Worm (Caenorhabditis elegans) whole organism, L2 larva: ENCODE results near the gene nex-4.
"Not testable (repeated sequence)": the region's sequence is repeated elsewhere in the genome, so short reads cannot be mapped to it uniquely, and the experiment has no call there.

ENCODE experiments used
- F13H6.1 ChIP-seq: sonication (generic microtip); optimal IDR thresholded peaks from 2 replicates; lab custom pipeline; 2016; ENCODE audit warnings: missing genetic modification characterization, missing compliant biosample characterization
- Y55F3AM.14 ChIP-seq: fragments of 200-800 bp; sonication (Bioruptor generic); optimal IDR thresholded peaks from 2 replicates; lab custom pipeline; 2018; ENCODE audit warnings: mild to moderate bottlenecking, missing genetic modification characterization, missing compliant biosample characterization
- ama-1 ChIP-seq: fragments of 150-350 bp; optimal IDR thresholded peaks from 2 replicates; lab custom pipeline; 2018; ENCODE audit warnings: inconsistent platforms
- blmp-1 ChIP-seq: sonication (generic microtip); optimal IDR thresholded peaks from 2 replicates; lab custom pipeline; 2017; ENCODE audit warnings: missing genetic modification characterization, mild to moderate bottlenecking, missing compliant biosample characterization, antibody characterized with exemption, moderate library complexity; ENCODE audit not compliant: insufficient read depth
- ceh-16 ChIP-seq: fragments of 150-350 bp; optimal IDR thresholded peaks from 2 replicates; lab custom pipeline; 2014; ENCODE audit warnings: missing biosample characterization, missing genetic modification characterization
- elt-3 ChIP-seq: sonication (generic microtip); optimal IDR thresholded peaks from 2 replicates; lab custom pipeline; 2017; ENCODE audit warnings: missing biosample characterization, missing genetic modification characterization
- fos-1 ChIP-seq: fragments of 150-350 bp; optimal IDR thresholded peaks from 2 replicates; lab custom pipeline; 2014; ENCODE audit warnings: missing biosample characterization, missing genetic modification characterization
- gmeb-1 ChIP-seq: fragments of 150-350 bp; optimal IDR thresholded peaks from 2 replicates; lab custom pipeline; 2014; ENCODE audit warnings: missing biosample characterization, missing genetic modification characterization
- lin-39 ChIP-seq: fragments of 150-350 bp; optimal IDR thresholded peaks from 2 replicates; lab custom pipeline; 2014; ENCODE audit warnings: missing biosample characterization, missing genetic modification reagents, missing genetic modification characterization
- lsy-2 ChIP-seq, 2 experiments: fragments of 150-350 bp in 1 of 2; sonication (generic microtip) in 1 of 2; optimal IDR thresholded peaks; 2 replicates each; lab custom pipeline; 2014 to 2017; ENCODE audit warnings: missing biosample characterization in 2 of 2, missing genetic modification characterization in 2 of 2
- mbf-1 ChIP-seq: sonication (generic microtip); optimal IDR thresholded peaks from 2 replicates; lab custom pipeline; 2017; ENCODE audit warnings: missing biosample characterization, missing genetic modification characterization
- nhr-10 ChIP-seq: sonication (generic microtip); optimal IDR thresholded peaks from 2 replicates; lab custom pipeline; 2017; ENCODE audit warnings: missing biosample characterization, missing genetic modification characterization
- nhr-11 ChIP-seq: fragments of 150-350 bp; optimal IDR thresholded peaks from 2 replicates; lab custom pipeline; 2014; ENCODE audit warnings: missing biosample characterization, missing genetic modification characterization
- nhr-12 ChIP-seq: fragments of 150-350 bp; optimal IDR thresholded peaks from 2 replicates; lab custom pipeline; 2014; ENCODE audit warnings: missing biosample characterization, missing genetic modification characterization
- nhr-129 ChIP-seq: fragments of 150-350 bp; optimal IDR thresholded peaks from 2 replicates; lab custom pipeline; 2014; ENCODE audit warnings: missing biosample characterization, missing genetic modification characterization
- nhr-21 ChIP-seq: fragments of 150-350 bp; optimal IDR thresholded peaks from 2 replicates; lab custom pipeline; 2014; ENCODE audit warnings: missing biosample characterization, missing genetic modification characterization
- nhr-25 ChIP-seq: fragments of 150-350 bp; sonication (generic microtip); optimal IDR thresholded peaks from 3 replicates; lab custom pipeline; 2014; ENCODE audit warnings: missing biosample characterization, missing genetic modification characterization
- peb-1 ChIP-seq: fragments of 150-350 bp; optimal IDR thresholded peaks from 2 replicates; lab custom pipeline; 2014; ENCODE audit warnings: missing biosample characterization, missing genetic modification characterization
- sma-3 ChIP-seq: sonication (generic microtip); optimal IDR thresholded peaks from 2 replicates; lab custom pipeline; 2016; ENCODE audit warnings: missing genetic modification reagents, missing genetic modification characterization, missing compliant biosample characterization
- snpc-4 ChIP-seq: fragments of 150-350 bp; optimal IDR thresholded peaks from 2 replicates; lab custom pipeline; 2014; ENCODE audit warnings: missing biosample characterization, missing genetic modification characterization
- unc-55 ChIP-seq: fragments of 150-350 bp; sonication (generic microtip); optimal IDR thresholded peaks from 3 replicates; lab custom pipeline; 2014; ENCODE audit warnings: missing biosample characterization, missing genetic modification reagents, missing genetic modification characterization
- unc-62 ChIP-seq: fragments of 150-350 bp; optimal IDR thresholded peaks from 2 replicates; lab custom pipeline; 2014; ENCODE audit warnings: missing biosample characterization, missing genetic modification reagents, missing genetic modification characterization
- ztf-11 ChIP-seq: sonication (generic microtip); optimal IDR thresholded peaks from 2 replicates; lab custom pipeline; 2017; ENCODE audit warnings: missing biosample characterization, missing genetic modification characterization
- ztf-4 ChIP-seq: fragments of 150-350 bp; optimal IDR thresholded peaks from 2 replicates; lab custom pipeline; 2014; ENCODE audit warnings: missing biosample characterization, missing genetic modification characterization

nex-4 gene

DNA sequence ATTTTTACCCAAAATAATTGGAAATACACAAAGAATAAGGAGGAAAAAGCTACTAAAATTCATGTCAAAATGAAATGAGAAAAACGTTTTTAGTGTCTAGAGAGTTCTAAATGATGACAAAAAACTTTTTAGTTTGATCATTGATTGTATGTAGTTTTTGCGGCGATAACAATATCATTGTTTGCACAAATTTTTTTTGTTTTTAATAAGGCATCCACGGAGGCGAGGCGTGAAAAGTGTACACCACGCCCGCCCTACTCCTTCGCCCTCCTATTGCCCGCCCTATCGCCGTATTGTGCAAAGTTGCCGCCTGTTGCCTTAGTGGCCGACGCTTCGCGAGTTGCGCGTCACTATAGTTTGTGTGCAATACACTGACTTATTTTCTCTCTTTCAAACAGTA lies 48.8 kb downstream of the nex-4 start, which contains the start of gene ugt-10:
Gene ugt-10, minus strand, starts transcription at position 101 of the 400 bp plus-strand sequence.
- TF ChIP-seq nhr-11 (tag; lab: Kevin White, UChicago); sma-3; elt-3: not testable (repeated sequence)

DNA sequence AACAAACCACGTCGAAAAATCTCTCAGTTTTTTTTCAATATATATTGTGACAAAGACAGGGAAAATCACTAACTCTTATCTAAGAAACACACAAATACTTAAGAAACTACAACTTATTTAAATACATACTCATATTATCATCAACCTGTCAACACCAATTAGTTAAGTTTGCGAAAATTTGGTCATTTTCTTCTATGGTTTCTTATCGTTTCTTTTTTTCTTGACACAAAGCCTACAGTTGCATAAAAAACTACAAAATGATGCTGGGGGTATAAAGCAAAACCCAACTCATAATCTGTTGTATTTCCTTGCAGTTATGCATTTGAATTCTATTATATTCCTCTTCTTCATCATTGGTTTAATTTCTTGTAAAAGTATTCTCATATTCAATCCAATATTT lies 49.8 kb downstream of the nex-4 start, which contains the start of gene ugt-67:
Gene ugt-67, plus strand, starts transcription at position 301 of the 400 bp plus-strand sequence.
- TF ChIP-seq ceh-16 (tag; lab: Kevin White, UChicago) (no peak), ama-1 (lab: Kevin White, UChicago) (no peak), nhr-10 (tag; lab: Kevin White, UChicago) (no peak), lin-39 (tag; lab: Kevin White, UChicago) (no peak), mbf-1 (no peak), nhr-12 (no peak), ztf-4 (tag; lab: Kevin White, UChicago) (no peak), unc-62 (GFP tag; lab: Kevin White, UChicago) (no peak), snpc-4 (tag; lab: Kevin White, UChicago) (no peak), lsy-2 (tag; optimal IDR thresholded peaks at IDR 0.05; lab: Kevin White, UChicago) (no peak)
- TF ChIP-seq, all 48 proteins: peak for 0

DNA sequence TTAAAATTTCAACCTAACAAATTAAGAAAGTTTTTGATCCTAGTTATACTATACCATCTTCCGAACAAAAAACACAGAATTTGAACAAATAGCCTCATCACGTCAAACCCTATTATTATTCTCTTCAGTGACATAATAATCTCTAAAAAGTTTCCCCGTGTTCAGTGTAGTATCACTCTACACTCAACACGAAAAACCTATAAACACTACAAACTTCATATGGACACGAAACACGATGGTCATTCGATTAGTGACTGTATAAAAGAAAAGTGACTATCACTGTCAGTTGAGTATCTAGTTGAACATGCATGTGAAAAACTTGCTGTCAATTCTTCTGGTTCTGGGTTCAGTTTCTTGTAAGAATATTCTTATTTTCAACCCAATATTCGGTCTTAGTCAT lies 52.5 kb downstream of the nex-4 start, which contains the start of gene ugt-8:
Gene ugt-8, plus strand, starts transcription at position 235 of the 400 bp plus-strand sequence.
- no peak for TF ChIP-seq unc-55 (GFP tag; lab: Kevin White, UChicago)
- TF ChIP-seq nhr-25 (tag; lab: Kevin White, UChicago) = peak; percentile 3

DNA sequence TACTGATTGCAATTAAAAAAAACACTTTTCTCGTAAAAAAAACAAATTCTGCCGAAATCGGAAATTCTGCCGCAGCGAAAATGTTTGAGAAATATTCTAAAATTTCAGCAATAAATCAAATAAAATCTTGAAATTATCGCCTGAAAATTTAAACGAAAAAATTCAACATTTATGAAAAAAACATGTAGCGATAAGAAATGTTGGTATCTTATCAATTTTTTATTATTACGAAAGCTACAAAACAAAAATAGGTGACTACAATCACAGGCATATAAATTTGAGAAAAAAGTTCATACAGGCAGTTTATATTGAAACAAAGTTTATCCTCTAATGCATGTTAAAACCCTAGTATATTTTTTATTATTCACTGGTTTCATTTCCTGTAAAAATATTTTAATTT lies 54.7 kb downstream of the nex-4 start, which contains the start of gene ugt-14:
Gene ugt-14, plus strand, starts transcription at position 301 of the 400 bp plus-strand sequence.
- TF ChIP-seq fos-1 (no peak), gmeb-1 (no peak), lin-39 (tag; lab: Kevin White, UChicago) (no peak), nhr-129 (tag; lab: Kevin White, UChicago) (no peak), snpc-4 (tag; lab: Kevin White, UChicago) (no peak), peb-1 (tag; lab: Kevin White, UChicago) (no peak), Y55F3AM.14 (GFP tag; lab: Kevin White, UChicago) (no peak), F13H6.1 (tag; lab: Kevin White, UChicago) (no peak), unc-62 (GFP tag; lab: Kevin White, UChicago) (no peak), ama-1 (lab: Kevin White, UChicago) (no peak), sma-3 (no peak), blmp-1 (tag; lab: Kevin White, UChicago) (no peak), ceh-16 (tag; lab: Kevin White, UChicago) (no peak), ztf-11 (tag; lab: Kevin White, UChicago) (no peak), nhr-21 (no peak)
